Worm (Caenorhabditis elegans) whole organism, L1 larva: ENCODE results near the gene ins-8.
A peak's percentile ranks its signal among the peaks of the same experiment; 100 is the strongest.

Experiments
- C04F5.9 ChIP-seq: sonication (generic microtip); optimal IDR thresholded peaks from 2 replicates; lab custom pipeline; 2016; ENCODE audit warnings: missing genetic modification characterization, missing compliant biosample characterization
- F16B12.6 ChIP-seq: fragments of 150-350 bp; optimal IDR thresholded peaks from 2 replicates; lab custom pipeline; 2014; ENCODE audit warnings: missing biosample characterization, missing genetic modification characterization
- Y116A8C.19 ChIP-seq: sonication (generic microtip); optimal IDR thresholded peaks from 2 replicates; lab custom pipeline; 2016; ENCODE audit warnings: missing compliant biosample characterization, missing genetic modification characterization, borderline replicate concordance
- aha-1 ChIP-seq: fragments of 150-350 bp; optimal IDR thresholded peaks from 2 replicates; lab custom pipeline; 2014; ENCODE audit warnings: missing biosample characterization, missing genetic modification characterization
- alr-1 ChIP-seq: fragments of 200-800 bp; sonication (Bioruptor generic); optimal IDR thresholded peaks from 2 replicates; lab custom pipeline; 2018; ENCODE audit warnings: borderline replicate concordance, mild to moderate bottlenecking, missing genetic modification characterization, missing compliant biosample characterization
- blmp-1 ChIP-seq: fragments of 150-350 bp; optimal IDR thresholded peaks from 2 replicates; lab custom pipeline; 2014; ENCODE audit warnings: missing biosample characterization, missing genetic modification characterization
- ceh-63 ChIP-seq: fragments of 200-800 bp; sonication (Bioruptor generic); optimal IDR thresholded peaks from 2 replicates; lab custom pipeline; 2018; ENCODE audit warnings: mild to moderate bottlenecking, missing genetic modification characterization, missing compliant biosample characterization
- ceh-8 ChIP-seq: fragments of 200-800 bp; sonication (Bioruptor generic); optimal IDR thresholded peaks from 2 replicates; lab custom pipeline; 2018; ENCODE audit warnings: mild to moderate bottlenecking, missing genetic modification characterization, moderate library complexity, missing compliant biosample characterization
- ceh-88 ChIP-seq: fragments of 200-800 bp; sonication (Bioruptor generic); IDR thresholded peaks from 2 replicates; pipeline ENCODE4 v1.3.6; 2022; ENCODE audit warnings: missing genetic modification characterization, missing compliant biosample characterization
- ces-1 ChIP-seq: fragments of 150-350 bp; optimal IDR thresholded peaks from 2 replicates; lab custom pipeline; 2014; ENCODE audit warnings: missing biosample characterization, missing genetic modification reagents, missing genetic modification characterization
- efl-1 ChIP-seq, 4 experiments: fragments of 150-350 bp; optimal IDR thresholded peaks in 3 of 4; peaks in 1 of 4; 1 replicate in 1 of 4; 2 replicates in 3 of 4; lab custom pipeline; 2014; ENCODE audit warnings: missing biosample characterization in 2 of 4, missing genetic modification characterization in 2 of 4, missing genetic modification reagents in 2 of 4
- efl-3 ChIP-seq: fragments of 200-800 bp; sonication (Bioruptor generic); optimal IDR thresholded peaks from 2 replicates; lab custom pipeline; 2018; ENCODE audit warnings: mild to moderate bottlenecking, missing genetic modification characterization, missing compliant biosample characterization
- egl-13 ChIP-seq: sonication (generic microtip); optimal IDR thresholded peaks from 2 replicates; lab custom pipeline; 2016; ENCODE audit warnings: missing genotype, missing genetic modification reagents, missing genetic modification characterization, missing compliant biosample characterization
- egl-27 ChIP-seq, 2 experiments: fragments of 150-350 bp in 1 of 2; sonication (generic microtip); optimal IDR thresholded peaks; 3 replicates each; lab custom pipeline; 2017 to 2018; ENCODE audit warnings: missing biosample characterization in 2 of 2, missing genetic modification characterization in 2 of 2, missing genetic modification reagents in 2 of 2
- elt-2 ChIP-seq: sonication (generic microtip); optimal IDR thresholded peaks from 2 replicates; lab custom pipeline; 2016; ENCODE audit warnings: missing genetic modification characterization, mild to moderate bottlenecking, inconsistent platforms, missing compliant biosample characterization, missing genetic modification reagents
- elt-3 ChIP-seq, 6 experiments: fragments of 150-350 bp in 1 of 6; sonication (generic microtip); optimal IDR thresholded peaks; 2 replicates each; lab custom pipeline; 2017 to 2018; ENCODE audit warnings: missing biosample characterization in 6 of 6, missing genetic modification characterization in 6 of 6, inconsistent platforms in 1 of 6
- ets-5 ChIP-seq: fragments of 200-800 bp; sonication (Bioruptor generic); IDR thresholded peaks from 2 replicates; pipeline ENCODE4 v1.3.6; 2022; ENCODE audit warnings: missing genetic modification characterization, missing compliant biosample characterization
- grh-1 ChIP-seq: fragments of 200-800 bp; sonication (Bioruptor generic); IDR thresholded peaks from 2 replicates; pipeline ENCODE4 v1.3.6; 2022; ENCODE audit warnings: missing genetic modification reagents, missing genetic modification characterization, missing compliant biosample characterization
- jun-1 ChIP-seq: fragments of 150-350 bp; optimal IDR thresholded peaks from 2 replicates; lab custom pipeline; 2014; ENCODE audit warnings: missing biosample characterization, missing genetic modification reagents, missing genetic modification characterization
- lin-13 ChIP-seq: fragments of 150-350 bp; optimal IDR thresholded peaks from 2 replicates; lab custom pipeline; 2014; ENCODE audit warnings: missing biosample characterization, missing genetic modification reagents, missing genetic modification characterization
- lin-14 ChIP-seq: fragments of 200-800 bp; sonication (Bioruptor generic); optimal IDR thresholded peaks from 2 replicates; lab custom pipeline; 2018; ENCODE audit warnings: mild to moderate bottlenecking, missing genetic modification characterization, moderate library complexity, missing compliant biosample characterization
- lin-15B ChIP-seq: fragments of 150-350 bp; sonication (generic microtip); optimal IDR thresholded peaks from 3 replicates; lab custom pipeline; 2014; ENCODE audit warnings: missing biosample characterization, missing genetic modification characterization
- lin-35 ChIP-seq, 2 experiments: fragments of 150-350 bp; optimal IDR thresholded peaks; 2 replicates each; lab custom pipeline; 2014; ENCODE audit warnings: missing biosample characterization in 2 of 2, missing genetic modification characterization in 2 of 2, missing genetic modification reagents in 2 of 2
- lin-39 ChIP-seq: fragments of 150-350 bp; optimal IDR thresholded peaks from 2 replicates; lab custom pipeline; 2014; ENCODE audit warnings: missing biosample characterization, missing genetic modification reagents, missing genetic modification characterization
- lir-3 ChIP-seq: sonication (generic microtip); optimal IDR thresholded peaks from 2 replicates; lab custom pipeline; 2016; ENCODE audit warnings: mild to moderate bottlenecking, missing genetic modification characterization, moderate library complexity, missing compliant biosample characterization; ENCODE audit not compliant: poor library complexity
- mab-9 ChIP-seq: fragments of 200-800 bp; sonication (Bioruptor generic); IDR thresholded peaks from 2 replicates; pipeline ENCODE4 v1.3.6; 2022; ENCODE audit warnings: missing genetic modification reagents, missing genetic modification characterization, missing compliant biosample characterization
- mdl-1 ChIP-seq, 2 experiments: fragments of 150-350 bp; optimal IDR thresholded peaks; 2 replicates each; lab custom pipeline; 2014 to 2017; ENCODE audit warnings: missing biosample characterization in 2 of 2, missing genetic modification characterization in 2 of 2, inconsistent platforms in 1 of 2
- mef-2 ChIP-seq: fragments of 150-350 bp; optimal IDR thresholded peaks from 2 replicates; lab custom pipeline; 2014; ENCODE audit warnings: missing biosample characterization, missing genetic modification characterization
- nhr-11 ChIP-seq: fragments of 150-350 bp; optimal IDR thresholded peaks from 2 replicates; lab custom pipeline; 2014; ENCODE audit warnings: missing biosample characterization, missing genetic modification characterization
- nhr-12 ChIP-seq: sonication (generic microtip); optimal IDR thresholded peaks from 2 replicates; lab custom pipeline; 2017; ENCODE audit warnings: missing biosample characterization, missing genetic modification characterization
- nhr-19 ChIP-seq: fragments of 200-800 bp; sonication (Bioruptor generic); conservative IDR thresholded peaks from 2 replicates; pipeline ENCODE4 v1.3.6; 2022; ENCODE audit warnings: missing genetic modification characterization, missing compliant biosample characterization
- nhr-20 ChIP-seq: sonication (generic microtip); optimal IDR thresholded peaks from 2 replicates; lab custom pipeline; 2016; ENCODE audit warnings: mild to moderate bottlenecking, missing genetic modification characterization, missing compliant biosample characterization
- nhr-237 ChIP-seq: fragments of 150-350 bp; optimal IDR thresholded peaks from 2 replicates; lab custom pipeline; 2014; ENCODE audit warnings: missing biosample characterization, missing genetic modification characterization
- nhr-28 ChIP-seq: fragments of 150-350 bp; optimal IDR thresholded peaks from 2 replicates; lab custom pipeline; 2014; ENCODE audit warnings: missing biosample characterization, missing genetic modification characterization
- nhr-47 ChIP-seq: sonication (generic microtip); optimal IDR thresholded peaks from 2 replicates; lab custom pipeline; 2016; ENCODE audit warnings: mild to moderate bottlenecking, missing genetic modification characterization, moderate library complexity, missing compliant biosample characterization
- nhr-71 ChIP-seq: sonication (generic microtip); optimal IDR thresholded peaks from 2 replicates; lab custom pipeline; 2016; ENCODE audit warnings: mild to moderate bottlenecking, missing genetic modification characterization, moderate library complexity, missing compliant biosample characterization
- nhr-77 ChIP-seq: fragments of 150-350 bp; optimal IDR thresholded peaks from 2 replicates; lab custom pipeline; 2014; ENCODE audit warnings: missing biosample characterization, missing genetic modification characterization
- nhr-90 ChIP-seq: sonication (generic microtip); optimal IDR thresholded peaks from 2 replicates; lab custom pipeline; 2016; ENCODE audit warnings: mild to moderate bottlenecking, missing genetic modification characterization, missing compliant biosample characterization; ENCODE audit not compliant: poor library complexity
- pax-3 ChIP-seq: fragments of 200-800 bp; sonication (Bioruptor generic); optimal IDR thresholded peaks from 2 replicates; lab custom pipeline; 2018; ENCODE audit warnings: mild to moderate bottlenecking, missing genetic modification characterization, moderate library complexity, missing compliant biosample characterization
- pqm-1 ChIP-seq: sonication (generic microtip); optimal IDR thresholded peaks from 3 replicates; lab custom pipeline; 2017; ENCODE audit warnings: missing biosample characterization, missing genetic modification characterization
- rnt-1 ChIP-seq: sonication (generic microtip); optimal IDR thresholded peaks from 2 replicates; lab custom pipeline; 2016; ENCODE audit warnings: mild to moderate bottlenecking, missing genetic modification characterization, moderate library complexity, missing compliant biosample characterization
- skn-1 ChIP-seq: fragments of 150-350 bp; optimal IDR thresholded peaks from 2 replicates; lab custom pipeline; 2014; ENCODE audit warnings: missing biosample characterization, missing genetic modification characterization
- snpc-4 ChIP-seq: fragments of 150-350 bp; optimal IDR thresholded peaks from 2 replicates; lab custom pipeline; 2014; ENCODE audit warnings: missing biosample characterization, missing genetic modification characterization
- snu-23 ChIP-seq: sonication (generic microtip); optimal IDR thresholded peaks from 2 replicates; lab custom pipeline; 2016; ENCODE audit warnings: missing genetic modification characterization, missing compliant biosample characterization
- sox-4 ChIP-seq: sonication (generic microtip); optimal IDR thresholded peaks from 2 replicates; lab custom pipeline; 2016; ENCODE audit warnings: missing genetic modification characterization, missing compliant biosample characterization
- swsn-7 ChIP-seq: sonication (generic microtip); optimal IDR thresholded peaks from 2 replicates; lab custom pipeline; 2016; ENCODE audit warnings: missing genetic modification characterization, missing compliant biosample characterization
- unc-130 ChIP-seq: fragments of 150-350 bp; optimal IDR thresholded peaks from 2 replicates; lab custom pipeline; 2017; ENCODE audit warnings: missing biosample characterization, missing genetic modification characterization, inconsistent platforms
- unc-30 ChIP-seq: sonication (generic microtip); optimal IDR thresholded peaks from 2 replicates; lab custom pipeline; 2017; ENCODE audit warnings: missing biosample characterization, missing genetic modification characterization
- xbp-1 ChIP-seq: sonication (generic microtip); optimal IDR thresholded peaks from 2 replicates; lab custom pipeline; 2016; ENCODE audit warnings: missing genetic modification characterization, missing compliant biosample characterization
- zag-1 ChIP-seq: fragments of 150-350 bp; optimal IDR thresholded peaks from 2 replicates; lab custom pipeline; 2014; ENCODE audit warnings: missing biosample characterization, missing genetic modification characterization
- ztf-11 ChIP-seq, 2 experiments: sonication (generic microtip); optimal IDR thresholded peaks; 2 replicates each; lab custom pipeline; 2016 to 2017; ENCODE audit warnings: missing genetic modification characterization in 2 of 2, missing biosample characterization in 1 of 2, missing compliant biosample characterization in 1 of 2
- ztf-4 ChIP-seq: fragments of 150-350 bp; optimal IDR thresholded peaks from 2 replicates; lab custom pipeline; 2014; ENCODE audit warnings: missing biosample characterization, missing genetic modification characterization

The ins-8 gene

DNA sequence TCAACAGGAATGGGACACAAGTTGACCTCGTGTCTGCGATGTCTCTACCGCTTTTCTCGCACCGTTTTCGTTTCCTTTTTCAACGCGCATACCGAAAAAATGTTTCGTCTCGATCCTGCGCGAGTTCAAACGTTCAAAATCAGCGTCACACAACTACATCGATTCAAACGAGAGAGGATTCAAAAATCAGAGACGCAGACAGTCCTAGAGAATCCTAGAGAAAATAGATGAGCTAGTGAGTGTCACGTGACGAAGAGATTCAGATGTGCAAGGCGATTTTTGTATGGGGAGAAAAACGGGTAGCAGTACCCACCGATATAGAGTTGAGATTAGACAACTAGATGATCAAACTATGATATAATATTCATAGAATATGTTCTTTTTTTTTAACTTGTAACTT is 10.8 kb downstream of the ins-8 start (continued):
- TF ChIP-seq ceh-88 (GFP tag; lab: Robert Waterston, UW), result no peak
- no peak for TF ChIP-seq egl-27 (tag; optimal IDR thresholded peaks at IDR 0.05; lab: Kevin White, UChicago)
- no peak for TF ChIP-seq F16B12.6
- TF ChIP-seq xbp-1 (tag; lab: Kevin White, UChicago), result peak; percentile 57
- TF ChIP-seq ceh-63, result no peak
- TF ChIP-seq rnt-1, result peak; percentile 67
- no peak for TF ChIP-seq unc-130
- TF ChIP-seq egl-13 (tag; lab: Kevin White, UChicago), result no peak
- no peak for TF ChIP-seq sox-4 (tag; lab: Kevin White, UChicago)
- TF ChIP-seq aha-1 (tag; lab: Kevin White, UChicago), result no peak
- no peak for TF ChIP-seq ces-1
- no peak for TF ChIP-seq pax-3 (tag; lab: Kevin White, UChicago)
- peak; percentile 7 for TF ChIP-seq nhr-11 (tag; lab: Kevin White, UChicago)
- no peak for TF ChIP-seq mab-9 (GFP tag; lab: Robert Waterston, UW)
- TF ChIP-seq nhr-19 (GFP tag; lab: Robert Waterston, UW), result peak; percentile 73
- TF ChIP-seq lin-13, result peak; percentile 1
- TF ChIP-seq snu-23, result peak; percentile 86
- peak; percentile 59 for TF ChIP-seq swsn-7
- peak; percentile 77 for TF ChIP-seq blmp-1 (tag; lab: Kevin White, UChicago)
- peak; percentile 24 for TF ChIP-seq C04F5.9
- no peak for TF ChIP-seq ztf-11 (tag; optimal IDR thresholded peaks at IDR 0.05; lab: Kevin White, UChicago)
- TF ChIP-seq skn-1 (tag; lab: Kevin White, UChicago), result peak; percentile 20
- TF ChIP-seq lir-3, result peak; percentile 19
- peak; percentile 33 for TF ChIP-seq nhr-77
- TF ChIP-seq alr-1 (tag; lab: Kevin White, UChicago), result no peak
- no peak for TF ChIP-seq zag-1 (tag; lab: Kevin White, UChicago)
- no peak for TF ChIP-seq pqm-1
- peak; percentile 30 for TF ChIP-seq lin-39
- TF ChIP-seq ets-5, result no peak
- no peak for TF ChIP-seq nhr-12 (tag; lab: Kevin White, UChicago)
- no peak for TF ChIP-seq nhr-28 (tag; lab: Kevin White, UChicago)
- TF ChIP-seq ceh-8 (GFP tag; lab: Kevin White, UChicago), result no peak
- TF ChIP-seq elt-3 (tag; optimal IDR thresholded peaks at IDR 0.05; lab: Kevin White, UChicago), result peak in 2 of 6 experiments; percentile 2 to 68
- no peak for TF ChIP-seq snpc-4 (tag; lab: Kevin White, UChicago)
- peak; percentile 12 for TF ChIP-seq efl-3 (GFP tag; lab: Kevin White, UChicago)
- TF ChIP-seq lin-14 (GFP tag; lab: Kevin White, UChicago), result peak; percentile 86
- peak; percentile 67 for TF ChIP-seq nhr-47 (tag; lab: Kevin White, UChicago)
- peak; percentile 39 to 75 for TF ChIP-seq lin-35 (GFP tag; optimal IDR thresholded peaks at IDR 0.05; lab: Kevin White, UChicago)
- peak; percentile 74 for TF ChIP-seq nhr-90 (tag; lab: Kevin White, UChicago)
- peak; percentile 79 for TF ChIP-seq grh-1
- peak; percentile 51 to 56 for TF ChIP-seq efl-1 (optimal IDR thresholded peaks at IDR 0.05; lab: Kevin White, UChicago)
- TF ChIP-seq efl-1 (GFP tag; optimal IDR thresholded peaks at IDR 0.05 in 1 of 2; lab: Kevin White, UChicago), result peak; percentile 30 to 95
- peak; percentile 56 for TF ChIP-seq jun-1
- TF ChIP-seq ztf-4, result peak; percentile 25

DNA sequence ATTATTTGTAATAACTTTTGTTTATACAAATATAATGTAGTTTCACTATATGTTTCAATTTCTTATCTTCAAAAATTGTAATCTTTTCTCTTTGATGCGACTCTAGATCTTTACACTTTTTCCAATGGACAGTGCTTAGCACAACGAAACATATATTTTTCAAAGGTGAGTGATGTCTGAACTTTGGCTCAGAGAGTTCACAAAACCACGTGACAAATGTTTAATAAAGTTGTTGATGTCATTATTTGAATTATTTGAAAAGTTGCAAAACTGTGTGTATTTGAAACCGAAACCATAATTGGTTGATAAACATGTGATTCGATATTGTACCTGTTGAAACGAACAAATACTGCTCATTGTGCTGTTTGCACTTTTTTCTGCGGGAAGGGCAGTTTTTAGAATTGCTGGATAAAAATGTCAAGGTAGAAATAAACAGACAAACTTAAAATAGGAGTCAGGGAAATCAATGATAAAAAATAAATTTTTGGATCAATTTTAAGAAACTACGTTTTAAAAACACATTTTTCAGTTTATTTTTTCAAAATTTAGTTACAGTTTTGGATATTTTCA is 12.6 kb downstream of the ins-8 start:
- TF ChIP-seq mdl-1 (tag; optimal IDR thresholded peaks at IDR 0.05; lab: Kevin White, UChicago) (peak in 1 of 2 experiments; percentile 31), nhr-19 (GFP tag; lab: Robert Waterston, UW) (peak; percentile 10; the same call in 1 of the 2 replicates), mef-2 (tag; lab: Kevin White, UChicago) (no peak), lir-3 (no peak), ceh-88 (GFP tag; lab: Robert Waterston, UW) (no peak), nhr-71 (peak; percentile 64), elt-2 (peak; percentile 65), lin-15B (tag; lab: Kevin White, UChicago) (no peak), ceh-8 (GFP tag; lab: Kevin White, UChicago) (no peak), Y116A8C.19 (tag; lab: Kevin White, UChicago) (no peak), efl-1 (optimal IDR thresholded peaks at IDR 0.05; lab: Kevin White, UChicago) (no peak), efl-1 (GFP tag; optimal IDR thresholded peaks at IDR 0.05 in 1 of 2; lab: Kevin White, UChicago) (peak in 1 of 2 experiments; percentile 56), nhr-20 (peak; percentile 77), nhr-237 (tag; lab: Kevin White, UChicago) (no peak), pqm-1 (no peak), snu-23 (peak; percentile 23), unc-30 (no peak)
